Fruit fly (Drosophila melanogaster): ENCODE data around the gene Rsod.

The Rsod gene

dm6 chr3R:30166159-30166784 lies 4.7 kb downstream of the Rsod start, which contains the start of gene VhaAC45RP (continued):
- TF ChIP-seq CG34376 (GFP tag; optimal IDR thresholded peaks at IDR 0.05) (no peak), onecut (GFP tag; IDR thresholded peaks at IDR 0.05) (peak; percentile 99), Neu2 (GFP tag; optimal IDR thresholded peaks at IDR 0.05; ENCODE audit: borderline replicate concordance) (no peak), seq (GFP tag; IDR thresholded peaks at IDR 0.05) (peak; percentile 44; the same call in 1 of the 2 replicates), CG1529 (GFP tag; optimal IDR thresholded peaks at IDR 0.05) (no peak), pros (GFP tag; optimal IDR thresholded peaks at IDR 0.05) (peak; percentile 26), nerfin-1 (tag; optimal IDR thresholded peaks at IDR 0.05) (peak; percentile 99), Myb (GFP tag; optimal IDR thresholded peaks at IDR 0.05) (peak; percentile 14), Nf-YC (tag; optimal IDR thresholded peaks at IDR 0.05) (peak; percentile 28), CG17612 (GFP tag; IDR thresholded peaks at IDR 0.05) (no peak), Dref (GFP tag; IDR thresholded peaks at IDR 0.05) (peak; percentile 13; the same call in 1 of the 2 replicates), Fer1 (GFP tag; optimal IDR thresholded peaks at IDR 0.05) (peak; percentile 23), sd (tag; optimal IDR thresholded peaks at IDR 0.05) (peak; percentile 86)

dm6 chr3R:30164162-30164561 lies 6.8 kb downstream of the Rsod start:
- no peak for TF ChIP-seq CG17912 (GFP tag; optimal IDR thresholded peaks at IDR 0.05)
- peak; percentile 5 for TF ChIP-seq CG4820 (GFP tag; optimal IDR thresholded peaks at IDR 0.05)
- TF ChIP-seq Fer2 (tag; optimal IDR thresholded peaks at IDR 0.05) = no peak
- peak; percentile 15 for TF ChIP-seq Antp (GFP tag; optimal IDR thresholded peaks at IDR 0.05)
- 0 out of 2 replicates have a peak, but pooled peaks have one; percentile 11 for TF ChIP-seq bowl (GFP tag; IDR thresholded peaks at IDR 0.05)
- no peak for TF ChIP-seq hkb (optimal IDR thresholded peaks at IDR 0.05)
- peak; percentile 16; the same call in 1 of the 2 replicates for TF ChIP-seq hkb (GFP tag; IDR thresholded peaks at IDR 0.05)
- TF ChIP-seq Adf1 (GFP tag; IDR thresholded peaks at IDR 0.05) = no peak
- peak; percentile 54; the same call in 2 of the 3 replicates for TF ChIP-seq zfh1 (GFP tag; IDR thresholded peaks at IDR 0.05)
- TF ChIP-seq mam (GFP tag; optimal IDR thresholded peaks at IDR 0.05) = peak; percentile 5
- peak; percentile 7 for TF ChIP-seq CG10209 (GFP tag; optimal IDR thresholded peaks at IDR 0.05)
- peak; percentile 9 for TF ChIP-seq PHDP (tag; optimal IDR thresholded peaks at IDR 0.05)
- TF ChIP-seq Sox100B (GFP tag; optimal IDR thresholded peaks at IDR 0.05) = peak; percentile 20
- TF ChIP-seq croc (GFP tag; conservative IDR thresholded peaks at IDR 0.05) = no peak
- peak; percentile 52; the same call in 1 of the 2 replicates for TF ChIP-seq stc (GFP tag; IDR thresholded peaks at IDR 0.05)
- peak; percentile 50 for TF ChIP-seq wor (GFP tag; IDR thresholded peaks at IDR 0.05)
- peak; percentile 84 for TF ChIP-seq vvl (GFP tag; IDR thresholded peaks at IDR 0.05)
- no peak for TF ChIP-seq zen2 (GFP tag; IDR thresholded peaks at IDR 0.05; ENCODE audit: partially characterized antibody)
- TF ChIP-seq sisA (GFP tag; IDR thresholded peaks at IDR 0.05) = peak; percentile 55; the same call in 1 of the 2 replicates
- TF ChIP-seq CG4404 (GFP tag; IDR thresholded peaks at IDR 0.05) = no peak
- TF ChIP-seq CG7556 (GFP tag; optimal IDR thresholded peaks at IDR 0.05) = peak; percentile 6
- TF ChIP-seq Eip74EF (GFP tag; optimal IDR thresholded peaks at IDR 0.05) = peak in 1 of 2 experiments; percentile 42
- TF ChIP-seq Xrp1 (GFP tag; IDR thresholded peaks at IDR 0.05) = peak; percentile 68; the same call in 1 of the 2 replicates
- TF ChIP-seq CG2712 (tag; optimal IDR thresholded peaks at IDR 0.05) = peak; percentile 42
- peak; percentile 32 for TF ChIP-seq CG30403 (GFP tag; optimal IDR thresholded peaks at IDR 0.05)
- TF ChIP-seq ken (GFP tag; IDR thresholded peaks at IDR 0.05) = 0 out of 3 replicates have a peak, but pooled peaks have one; percentile 56
- peak; percentile 54 for TF ChIP-seq row (GFP tag; IDR thresholded peaks at IDR 0.05)
- no peak for TF ChIP-seq CG43689 (GFP tag; IDR thresholded peaks at IDR 0.05)
- TF ChIP-seq CG17802 (tag; optimal IDR thresholded peaks at IDR 0.05) = no peak
- TF ChIP-seq salm (tag; optimal IDR thresholded peaks at IDR 0.05) = no peak
- TF ChIP-seq CG10366 (GFP tag; IDR thresholded peaks at IDR 0.05) = peak; percentile 34
- peak; percentile 20 for TF ChIP-seq CG2678 (tag; optimal IDR thresholded peaks at IDR 0.05)
- no peak for TF ChIP-seq ems (GFP tag; optimal IDR thresholded peaks at IDR 0.05)
- peak; percentile 58 for TF ChIP-seq ATbp (GFP tag; optimal IDR thresholded peaks at IDR 0.05)
- peak; percentile 77; the same call in 2 of the 3 replicates for TF ChIP-seq so (GFP tag; IDR thresholded peaks at IDR 0.05)
- TF ChIP-seq prd (optimal IDR thresholded peaks at IDR 0.05) = no peak
- peak; percentile 72; the same call in 2 of the 3 replicates for TF ChIP-seq prd (GFP tag; IDR thresholded peaks at IDR 0.05)

Data from whole organism, embryonic.